In genomic region chr3R:15091680-15092343, dm6 we compare ENCODE assay signal across 4 fruit fly cellular contexts.
TF ChIP-seq lines count a peak whose summit lies in the region.

No protein-coding gene starts in this region.

- no peak for TF ChIP-seq CTCF in whole organism, embryonic (GFP tag; optimal IDR thresholded peaks at IDR 0.05; lab: Kevin White, UChicago)

TF ChIP-seq in whole organism, embryonic, 481 proteins besides CTCF, POLR2A, EP300 and RAD21 (continues in another document):
- TF ChIP-seq al (GFP tag; IDR thresholded peaks at IDR 0.05; lab: Robert Waterston, UW) (no peak), CG17359 (tag; optimal IDR thresholded peaks at IDR 0.05; lab: Kevin White, UChicago) (peak; percentile 52), esg (GFP tag; conservative IDR thresholded peaks at IDR 0.05; lab: Robert Waterston, UW) (no peak), CG15601 (tag; optimal IDR thresholded peaks at IDR 0.05; lab: Kevin White, UChicago) (peak; percentile 85), tup (GFP tag; optimal IDR thresholded peaks at IDR 0.05; lab: Kevin White, UChicago) (peak; percentile 4), CG10431 (GFP tag; optimal IDR thresholded peaks at IDR 0.05; lab: Kevin White, UChicago) (peak; percentile 1), phol (tag; optimal IDR thresholded peaks at IDR 0.05; lab: Kevin White, UChicago) (no peak), NK7.1 (GFP tag; optimal IDR thresholded peaks at IDR 0.05; lab: Kevin White, UChicago) (no peak), danr (GFP tag; IDR thresholded peaks at IDR 0.05; lab: Robert Waterston, UW) (no peak), CG33557 (GFP tag; optimal IDR thresholded peaks at IDR 0.05; lab: Kevin White, UChicago) (no peak), CG14965 (GFP tag; optimal IDR thresholded peaks at IDR 0.05; lab: Kevin White, UChicago; ENCODE audit: borderline replicate concordance) (no peak), cg (GFP tag; optimal IDR thresholded peaks at IDR 0.05; lab: Kevin White, UChicago) (peak; percentile 31), Dad (GFP tag; optimal IDR thresholded peaks at IDR 0.05; lab: Kevin White, UChicago) (no peak), CG1647 (GFP tag; optimal IDR thresholded peaks at IDR 0.05; lab: Kevin White, UChicago) (no peak), ac (GFP tag; optimal IDR thresholded peaks at IDR 0.05; lab: Kevin White, UChicago) (no peak), CG3281 (GFP tag; optimal IDR thresholded peaks at IDR 0.05; lab: Kevin White, UChicago) (no peak), Stat92E (GFP tag; optimal IDR thresholded peaks at IDR 0.05; lab: Kevin White, UChicago) (peak in 1 of 3 experiments; percentile 52), CG15269 (tag; optimal IDR thresholded peaks at IDR 0.05; lab: Kevin White, UChicago) (peak; percentile 64), CG3407 (GFP tag; optimal IDR thresholded peaks at IDR 0.05; lab: Kevin White, UChicago) (no peak), CG7745 (tag; optimal IDR thresholded peaks at IDR 0.05; lab: Kevin White, UChicago) (no peak), CG10321 (GFP tag; IDR thresholded peaks at IDR 0.05; lab: Robert Waterston, UW) (0 out of 2 replicates have a peak, but pooled peaks have one; percentile 8), fd3F (GFP tag; optimal IDR thresholded peaks at IDR 0.05; lab: Kevin White, UChicago) (no peak), Abd-B (GFP tag; optimal IDR thresholded peaks at IDR 0.05; lab: Kevin White, UChicago) (no peak)

TF ChIP-seq in whole organism, prepupa, 60 proteins besides CTCF, POLR2A, EP300 and RAD21 (continues in another document):
- TF ChIP-seq Blimp-1 (GFP tag; optimal IDR thresholded peaks at IDR 0.05; lab: Kevin White, UChicago) = no peak
- peak; percentile 73 for TF ChIP-seq CG1621 (tag; optimal IDR thresholded peaks at IDR 0.05; lab: Kevin White, UChicago)
- TF ChIP-seq salr (GFP tag; optimal IDR thresholded peaks at IDR 0.05; lab: Kevin White, UChicago) = peak in 1 of 2 experiments; percentile 34
- peak; percentile 44 for TF ChIP-seq CG10669 (GFP tag; optimal IDR thresholded peaks at IDR 0.05; lab: Kevin White, UChicago)
- TF ChIP-seq CG15336 (GFP tag; IDR thresholded peaks at IDR 0.05; lab: Robert Waterston, UW) = peak; percentile 64
- TF ChIP-seq Eip93F (GFP tag; optimal IDR thresholded peaks at IDR 0.05; lab: Kevin White, UChicago) = no peak
- no peak for TF ChIP-seq Sox15 (GFP tag; optimal IDR thresholded peaks at IDR 0.05; lab: Kevin White, UChicago)
- TF ChIP-seq CG4318 (GFP tag; optimal IDR thresholded peaks at IDR 0.05; lab: Kevin White, UChicago) = no peak
- TF ChIP-seq CG8632 (GFP tag; optimal IDR thresholded peaks at IDR 0.05; lab: Kevin White, UChicago) = peak; percentile 22
- TF ChIP-seq Sox102F (GFP tag; optimal IDR thresholded peaks at IDR 0.05; lab: Kevin White, UChicago) = no peak
- peak; percentile 81 for TF ChIP-seq eg (GFP tag; IDR thresholded peaks at IDR 0.05; lab: Robert Waterston, UW)
- no peak for TF ChIP-seq Ets21C (GFP tag; optimal IDR thresholded peaks at IDR 0.05; lab: Kevin White, UChicago)
- TF ChIP-seq CG8319 (GFP tag; optimal IDR thresholded peaks at IDR 0.05; lab: Kevin White, UChicago) = no peak
- TF ChIP-seq Gug (GFP tag; IDR thresholded peaks at IDR 0.05; lab: Robert Waterston, UW) = 0 out of 2 replicates have a peak, but pooled peaks have one; percentile 17
- peak; percentile 49 for TF ChIP-seq CG6854 (GFP tag; optimal IDR thresholded peaks at IDR 0.05; lab: Kevin White, UChicago)
- TF ChIP-seq ss (GFP tag; optimal IDR thresholded peaks at IDR 0.05; lab: Kevin White, UChicago) = peak; percentile 86 to 92
- TF ChIP-seq Hr39 (GFP tag; optimal IDR thresholded peaks at IDR 0.05; lab: Kevin White, UChicago) = no peak
- TF ChIP-seq Eip78C (GFP tag; lab: Kevin White, UChicago) = peak; percentile 76
- no peak for TF ChIP-seq cyc (GFP tag; optimal IDR thresholded peaks at IDR 0.05; lab: Kevin White, UChicago)
- TF ChIP-seq CG3919 (GFP tag; optimal IDR thresholded peaks at IDR 0.05; lab: Kevin White, UChicago) = no peak
- peak; percentile 56 for TF ChIP-seq spab (GFP tag; optimal IDR thresholded peaks at IDR 0.05; lab: Kevin White, UChicago)
- TF ChIP-seq CG3032 (tag; optimal IDR thresholded peaks at IDR 0.05; lab: Kevin White, UChicago) = peak; percentile 39
- peak; percentile 71 for TF ChIP-seq CG8119 (GFP tag; IDR thresholded peaks at IDR 0.05; lab: Robert Waterston, UW)
- TF ChIP-seq achi (GFP tag; optimal IDR thresholded peaks at IDR 0.05; lab: Kevin White, UChicago) = peak; percentile 1

TF ChIP-seq in whole organism, pupa, 21 proteins besides CTCF, POLR2A, EP300 and RAD21:
- TF ChIP-seq Pif1A (GFP tag; optimal IDR thresholded peaks at IDR 0.05; lab: Kevin White, UChicago) (peak; percentile 42), Pif1B (GFP tag; optimal IDR thresholded peaks at IDR 0.05; lab: Kevin White, UChicago) (peak; percentile 61), gl (tag; optimal IDR thresholded peaks at IDR 0.05; lab: Kevin White, UChicago) (peak; percentile 79), CG10348 (GFP tag; IDR thresholded peaks at IDR 0.05; lab: Robert Waterston, UW) (no peak), CG17806 (tag; optimal IDR thresholded peaks at IDR 0.05; lab: Kevin White, UChicago) (peak; percentile 46), CG15710 (tag; optimal IDR thresholded peaks at IDR 0.05; lab: Kevin White, UChicago) (peak; percentile 67), CG13204 (GFP tag; optimal IDR thresholded peaks at IDR 0.05; lab: Kevin White, UChicago) (peak; percentile 89), EcR (GFP tag; optimal IDR thresholded peaks at IDR 0.05; lab: Kevin White, UChicago) (peak; percentile 83), Snoo (tag; optimal IDR thresholded peaks at IDR 0.05; lab: Kevin White, UChicago) (no peak), D1 (tag; optimal IDR thresholded peaks at IDR 0.05; lab: Kevin White, UChicago) (no peak), CG8301 (tag; optimal IDR thresholded peaks at IDR 0.05; lab: Kevin White, UChicago) (peak; percentile 41), CG34367 (tag; optimal IDR thresholded peaks at IDR 0.05; lab: Kevin White, UChicago) (peak; percentile 56), CG9948 (tag; optimal IDR thresholded peaks at IDR 0.05; lab: Kevin White, UChicago) (no peak), CG12605 (GFP tag; IDR thresholded peaks at IDR 0.05; lab: Robert Waterston, UW) (peak; percentile 84), CG14655 (GFP tag; optimal IDR thresholded peaks at IDR 0.05; lab: Kevin White, UChicago) (peak; percentile 42), CG32121 (GFP tag; IDR thresholded peaks at IDR 0.05; lab: Robert Waterston, UW) (peak; percentile 72), CG4496 (GFP tag; IDR thresholded peaks at IDR 0.05; lab: Robert Waterston, UW) (peak; percentile 85), Ets98B (GFP tag; IDR thresholded peaks at IDR 0.05; lab: Robert Waterston, UW) (peak; percentile 76), CG8159 (tag; optimal IDR thresholded peaks at IDR 0.05; lab: Kevin White, UChicago) (peak; percentile 56), fd96Ca (GFP tag; IDR thresholded peaks at IDR 0.05; lab: Robert Waterston, UW) (peak; percentile 64; the same call in 1 of the 3 replicates), rn (GFP tag; IDR thresholded peaks at IDR 0.05; lab: Robert Waterston, UW) (peak; percentile 26; the same call in 1 of the 2 replicates)

TF ChIP-seq in whole organism, wandering third instar larva, 38 proteins besides CTCF, POLR2A, EP300 and RAD21:
- TF ChIP-seq ey (GFP tag; optimal IDR thresholded peaks at IDR 0.05; lab: Kevin White, UChicago) = no peak
- peak in 1 of 2 experiments; percentile 26 for TF ChIP-seq dl (GFP tag; optimal IDR thresholded peaks at IDR 0.05; lab: Kevin White, UChicago; ENCODE audit: insufficient read depth in 1 of 2, partially characterized antibody in 2 of 2)
- peak; percentile 12 for TF ChIP-seq Sp1 (GFP tag; optimal IDR thresholded peaks at IDR 0.05; lab: Kevin White, UChicago)
- peak; percentile 2 for TF ChIP-seq sage (GFP tag; optimal IDR thresholded peaks at IDR 0.05; lab: Kevin White, UChicago)
- peak; percentile 69 for TF ChIP-seq psq (GFP tag; optimal IDR thresholded peaks at IDR 0.05; lab: Kevin White, UChicago)
- no peak for TF ChIP-seq HLH106 (tag; optimal IDR thresholded peaks at IDR 0.05; lab: Kevin White, UChicago)
- peak; percentile 53 for TF ChIP-seq jim (GFP tag; optimal IDR thresholded peaks at IDR 0.05; lab: Kevin White, UChicago)

Comparison
In these comparisons a context has a peak if more than half of its experiments do, and no peak if none do; other contexts are left out.
1. Of the 7 proteins assayed by ChIP-seq in both whole organism, embryonic and whole organism, prepupa: peak only in whole organism, embryonic: none; only in whole organism, prepupa: CG16779, CG6854, Gug and Lpt; in both: none; in neither: 3.